Worm (Caenorhabditis elegans): Measurements from ENCODE around the gene F10G2.7.

Gene F10G2.7

ce11 chrV:7361673-7362072, 24.6 kb upstream of the F10G2.7 start, which contains the start of gene cyp-35A1:
Gene cyp-35A1, minus strand, starts transcription at chrV:7361773.
- no peak for TF ChIP-seq gei-17 (GFP tag; optimal IDR thresholded peaks at IDR 0.05)
- no peak for TF ChIP-seq ekl-4 (GFP tag; IDR thresholded peaks at IDR 0.05)
- no peak for TF ChIP-seq T07F8.4 (tag; optimal IDR thresholded peaks at IDR 0.05)
- no peak for TF ChIP-seq cebp-2 (GFP tag; IDR thresholded peaks at IDR 0.05)
- TF ChIP-seq rec-8 (tag; optimal IDR thresholded peaks at IDR 0.05): no peak
- TF ChIP-seq xnd-1 (tag; optimal IDR thresholded peaks at IDR 0.05): no peak
- TF ChIP-seq somi-1 (GFP tag; optimal IDR thresholded peaks at IDR 0.05): no peak
- no peak for TF ChIP-seq nhr-120 (GFP tag; IDR thresholded peaks at IDR 0.05)
- no peak for TF ChIP-seq attf-3 (GFP tag; conservative IDR thresholded peaks at IDR 0.05)
- no peak for TF ChIP-seq ztf-22 (GFP tag; optimal IDR thresholded peaks at IDR 0.05)
- no peak for TF ChIP-seq F52B5.7 (tag; optimal IDR thresholded peaks at IDR 0.05)
- TF ChIP-seq F22D6.2 (tag; optimal IDR thresholded peaks at IDR 0.05): no peak
- no peak for TF ChIP-seq mel-28 (tag; optimal IDR thresholded peaks at IDR 0.05; ENCODE audit: borderline replicate concordance)
- TF ChIP-seq F37B4.10 (GFP tag; IDR thresholded peaks at IDR 0.05): no peak
- TF ChIP-seq B0035.1 (tag; optimal IDR thresholded peaks at IDR 0.05): no peak
- no peak for TF ChIP-seq ZK185.1 (tag; optimal IDR thresholded peaks at IDR 0.05; ENCODE audit: poor library complexity, severe bottlenecking)
- TF ChIP-seq pha-4 (tag; optimal IDR thresholded peaks at IDR 0.05): no peak
- no peak for TF ChIP-seq lsy-27 (tag; optimal IDR thresholded peaks at IDR 0.05; ENCODE audit: borderline replicate concordance, insufficient read depth)

ce11 chrV:7357132-7357531, 20.0 kb upstream of the F10G2.7 start, which contains the start of gene C03G6.6:
Gene C03G6.6, plus strand, starts transcription at chrV:7357432.
- TF ChIP-seq egl-18 (GFP tag; IDR thresholded peaks at IDR 0.05): no peak
- TF ChIP-seq B0336.3 (GFP tag; IDR thresholded peaks at IDR 0.05): no peak
- no peak for TF ChIP-seq hlh-26 (GFP tag; conservative IDR thresholded peaks at IDR 0.05)
- TF ChIP-seq Y53F4B.3 (GFP tag; IDR thresholded peaks at IDR 0.05): no peak
- no peak for TF ChIP-seq unc-62 (GFP tag; optimal IDR thresholded peaks at IDR 0.05)
- TF ChIP-seq fkh-3 (tag; optimal IDR thresholded peaks at IDR 0.05): no peak
- no peak for TF ChIP-seq F33H1.4 (GFP tag; IDR thresholded peaks at IDR 0.05)
- no peak for TF ChIP-seq nhr-90 (tag; optimal IDR thresholded peaks at IDR 0.05)
- no peak for TF ChIP-seq let-607 (tag; optimal IDR thresholded peaks at IDR 0.05)

ce11 chrV:7356684-7357083, 19.6 kb upstream of the F10G2.7 start, which contains the start of gene C03G6.21:
Gene C03G6.21, minus strand, starts transcription at chrV:7356784.
- no peak for TF ChIP-seq pbrm-1 (GFP tag; IDR thresholded peaks at IDR 0.05)
- TF ChIP-seq F10E7.11 (tag; optimal IDR thresholded peaks at IDR 0.05): no peak
- TF ChIP-seq atf-7 (tag; optimal IDR thresholded peaks at IDR 0.05): no peak
- TF ChIP-seq cebp-2 (GFP tag; IDR thresholded peaks at IDR 0.05): no peak
- TF ChIP-seq ceh-91 (GFP tag; IDR thresholded peaks at IDR 0.05): no peak
- no peak for TF ChIP-seq F52B5.7 (tag; optimal IDR thresholded peaks at IDR 0.05)
- TF ChIP-seq F33H1.4 (GFP tag; IDR thresholded peaks at IDR 0.05): no peak
- no peak for TF ChIP-seq ets-4 (GFP tag; optimal IDR thresholded peaks at IDR 0.05)
- no peak for TF ChIP-seq egrh-3 (GFP tag; IDR thresholded peaks at IDR 0.05)
- TF ChIP-seq ztf-3 (GFP tag; optimal IDR thresholded peaks at IDR 0.05): no peak
- TF ChIP-seq madf-10 (tag; optimal IDR thresholded peaks at IDR 0.05): no peak
- no peak for TF ChIP-seq K11D2.4 (GFP tag; IDR thresholded peaks at IDR 0.05)

Data from whole organism, young adult.